Fruit fly (Drosophila melanogaster): ENCODE results near the gene Srg1.

- TF ChIP-seq fd59A (GFP tag; optimal IDR thresholded peaks at IDR 0.05) (no peak), CG8119 (GFP tag; IDR thresholded peaks at IDR 0.05) (no peak), CG8319 (GFP tag; optimal IDR thresholded peaks at IDR 0.05) (no peak), CG16779 (tag; optimal IDR thresholded peaks at IDR 0.05) (no peak), Sox102F (GFP tag; optimal IDR thresholded peaks at IDR 0.05) (no peak), Ets96B (tag; optimal IDR thresholded peaks at IDR 0.05) (no peak), CG6808 (GFP tag; optimal IDR thresholded peaks at IDR 0.05) (no peak), CG31627 (GFP tag; optimal IDR thresholded peaks at IDR 0.05) (no peak), CG11762 (GFP tag; optimal IDR thresholded peaks at IDR 0.05; ENCODE audit: insufficient read depth) (no peak), vri (GFP tag; optimal IDR thresholded peaks at IDR 0.05) (no peak)
Observed at dm6 chr3R:24833652-24834051, 30.9 kb downstream of the Srg1 start, which contains the start of gene sosie.
